Fruit fly (Drosophila melanogaster) whole organism, prepupa: ENCODE measurements around the gene CG15820.

Experiments
- Blimp-1 ChIP-seq: fragments of 200-800 bp; sonication (Bioruptor generic); optimal IDR thresholded peaks from 3 replicates; lab custom pipeline; 2017; ENCODE audit warnings: missing biosample characterization, missing genetic modification characterization, mild to moderate bottlenecking, moderate library complexity, missing genetic modification reagents
- CG10669 ChIP-seq: fragments of 200-800 bp; sonication (Bioruptor generic); optimal IDR thresholded peaks from 3 replicates; lab custom pipeline; 2018; ENCODE audit warnings: missing biosample characterization, mild to moderate bottlenecking, missing genetic modification characterization, moderate library complexity
- CG11294 ChIP-seq: fragments of 200-800 bp; sonication (Bioruptor generic); IDR thresholded peaks from 2 replicates; pipeline ENCODE4 v1.3.6; 2022; ENCODE audit warnings: missing biosample characterization, missing genetic modification characterization
- CG11902 ChIP-seq: fragments of 200-800 bp; sonication (Bioruptor generic); optimal IDR thresholded peaks from 3 replicates; lab custom pipeline; 2016; ENCODE audit warnings: missing biosample characterization, missing genetic modification characterization
- CG15336 ChIP-seq: fragments of 200-800 bp; sonication (Bioruptor generic); IDR thresholded peaks from 2 replicates; pipeline ENCODE4 v1.3.6; 2022; ENCODE audit warnings: missing biosample characterization, missing genetic modification characterization
- CG1621 ChIP-seq: fragments of 200-800 bp; sonication (Bioruptor generic); optimal IDR thresholded peaks from 3 replicates; lab custom pipeline; 2018; ENCODE audit warnings: missing biosample characterization, mild to moderate bottlenecking, missing genetic modification characterization
- CG16779 ChIP-seq: fragments of 200-800 bp; sonication (Bioruptor generic); optimal IDR thresholded peaks from 3 replicates; lab custom pipeline; 2017; ENCODE audit warnings: missing biosample characterization, mild to moderate bottlenecking, missing genetic modification characterization
- CG3032 ChIP-seq: fragments of 200-800 bp; optimal IDR thresholded peaks from 2 replicates; lab custom pipeline; 2019; ENCODE audit warnings: missing biosample characterization, mild to moderate bottlenecking, missing genetic modification characterization, moderate library complexity
- CG31627 ChIP-seq: fragments of 200-800 bp; sonication (Bioruptor generic); optimal IDR thresholded peaks from 3 replicates; lab custom pipeline; 2016; ENCODE audit warnings: missing biosample characterization, missing genetic modification characterization
- CG32006 ChIP-seq: fragments of 200-800 bp; sonication (Bioruptor generic); optimal IDR thresholded peaks from 3 replicates; lab custom pipeline; 2017; ENCODE audit warnings: missing biosample characterization, mild to moderate bottlenecking, missing genetic modification characterization
- CG34406 ChIP-seq: fragments of 200-800 bp; sonication (Bioruptor generic); optimal IDR thresholded peaks from 3 replicates; lab custom pipeline; 2016; ENCODE audit warnings: missing biosample characterization, missing genetic modification characterization
- CG3919 ChIP-seq: fragments of 200-800 bp; sonication (Bioruptor generic); optimal IDR thresholded peaks from 3 replicates; lab custom pipeline; 2016; ENCODE audit warnings: missing biosample characterization, missing genetic modification characterization
- CG4318 ChIP-seq: fragments of 200-800 bp; sonication (Bioruptor generic); optimal IDR thresholded peaks from 3 replicates; lab custom pipeline; 2017; ENCODE audit warnings: missing biosample characterization, mild to moderate bottlenecking, missing genetic modification characterization
- CG6163 ChIP-seq: fragments of 200-800 bp; sonication (Bioruptor generic); IDR thresholded peaks from 3 replicates; pipeline ENCODE4 v1.3.6; 2022; ENCODE audit warnings: missing biosample characterization, missing genetic modification characterization
- CG6276 ChIP-seq: fragments of 200-800 bp; sonication (Bioruptor generic); optimal IDR thresholded peaks from 2 replicates; lab custom pipeline; 2017; ENCODE audit warnings: missing biosample characterization, mild to moderate bottlenecking, missing genetic modification characterization
- CG6808 ChIP-seq: fragments of 200-800 bp; sonication (Bioruptor generic); optimal IDR thresholded peaks from 3 replicates; lab custom pipeline; 2017; ENCODE audit warnings: missing biosample characterization, missing genetic modification characterization, mild to moderate bottlenecking, moderate library complexity, missing genetic modification reagents
- CG8119 ChIP-seq: fragments of 200-800 bp; sonication (Bioruptor generic); IDR thresholded peaks from 3 replicates; pipeline ENCODE4 v1.3.6; 2022; ENCODE audit warnings: missing biosample characterization, missing genetic modification characterization
- CG8319 ChIP-seq: fragments of 200-800 bp; sonication (Bioruptor generic); optimal IDR thresholded peaks from 3 replicates; lab custom pipeline; 2016; ENCODE audit warnings: missing biosample characterization, missing genetic modification characterization
- CG8632 ChIP-seq: fragments of 200-800 bp; sonication (Bioruptor generic); optimal IDR thresholded peaks from 3 replicates; lab custom pipeline; 2016; ENCODE audit warnings: missing biosample characterization, missing genetic modification characterization
- CG9139 ChIP-seq: fragments of 200-800 bp; sonication (Bioruptor generic); optimal IDR thresholded peaks from 3 replicates; lab custom pipeline; 2017; ENCODE audit warnings: missing biosample characterization, mild to moderate bottlenecking, missing genetic modification characterization
- Eip75B ChIP-seq: fragments of 200-800 bp; sonication (Bioruptor generic); optimal IDR thresholded peaks from 3 replicates; lab custom pipeline; 2016; ENCODE audit warnings: missing biosample characterization, missing genetic modification characterization
- Eip78C ChIP-seq: fragments of 200-800 bp; sonication (Bioruptor generic); peaks from one replicate; lab custom pipeline; 2016; ENCODE audit warnings: missing biosample characterization, missing genetic modification characterization
- Eip93F ChIP-seq: fragments of 200-800 bp; sonication (Bioruptor generic); optimal IDR thresholded peaks from 2 replicates; lab custom pipeline; 2016; ENCODE audit warnings: missing biosample characterization, mild to moderate bottlenecking, missing genetic modification characterization
- Ets21C ChIP-seq: fragments of 200-800 bp; sonication (Bioruptor generic); optimal IDR thresholded peaks from 3 replicates; lab custom pipeline; 2016; ENCODE audit warnings: missing biosample characterization, missing genetic modification characterization
- Gug ChIP-seq: fragments of 200-800 bp; sonication (Bioruptor generic); IDR thresholded peaks from 2 replicates; pipeline ENCODE4 v1.3.6; 2022; ENCODE audit warnings: missing biosample characterization, missing genetic modification characterization
- Hr38 ChIP-seq: sonication (Bioruptor generic); optimal IDR thresholded peaks from 2 replicates; lab custom pipeline; 2016; ENCODE audit warnings: missing biosample characterization, missing genetic modification characterization
- Lpt ChIP-seq: fragments of 200-800 bp; sonication (Bioruptor generic); optimal IDR thresholded peaks from 3 replicates; lab custom pipeline; 2016; ENCODE audit warnings: missing biosample characterization, missing genetic modification characterization
- OdsH ChIP-seq: fragments of 200-800 bp; sonication (Bioruptor generic); optimal IDR thresholded peaks from 3 replicates; lab custom pipeline; 2016; ENCODE audit warnings: missing biosample characterization, missing genetic modification characterization
- Sox102F ChIP-seq: fragments of 200-800 bp; sonication (Bioruptor generic); optimal IDR thresholded peaks from 2 replicates; lab custom pipeline; 2016; ENCODE audit warnings: missing biosample characterization, mild to moderate bottlenecking, missing genetic modification characterization
- Sox14 ChIP-seq: fragments of 200-800 bp; sonication (Bioruptor generic); optimal IDR thresholded peaks from 3 replicates; lab custom pipeline; 2016; ENCODE audit warnings: missing biosample characterization, missing genetic modification characterization
- Sox15 ChIP-seq: fragments of 200-800 bp; sonication (Bioruptor generic); optimal IDR thresholded peaks from 3 replicates; lab custom pipeline; 2016; ENCODE audit warnings: missing biosample characterization, missing genetic modification characterization
- acj6 ChIP-seq: fragments of 200-800 bp; sonication (Bioruptor generic); optimal IDR thresholded peaks from 3 replicates; lab custom pipeline; 2016; ENCODE audit warnings: missing biosample characterization, missing genetic modification characterization
- dsx ChIP-seq: fragments of 200-800 bp; optimal IDR thresholded peaks from 3 replicates; lab custom pipeline; 2019; ENCODE audit warnings: missing biosample characterization, mild to moderate bottlenecking, missing genetic modification characterization, moderate library complexity; ENCODE audit not compliant: poor library complexity, severe bottlenecking
- eg ChIP-seq: fragments of 200-800 bp; sonication (Bioruptor generic); IDR thresholded peaks from 3 replicates; pipeline ENCODE4 v1.3.6; 2022; ENCODE audit warnings: missing biosample characterization, missing genetic modification characterization
- esn ChIP-seq: fragments of 200-800 bp; sonication (Bioruptor generic); optimal IDR thresholded peaks from 2 replicates; lab custom pipeline; 2016; ENCODE audit warnings: missing biosample characterization, mild to moderate bottlenecking, missing genetic modification characterization, moderate library complexity
- fd59A ChIP-seq: fragments of 200-800 bp; sonication (Bioruptor generic); optimal IDR thresholded peaks from 2 replicates; lab custom pipeline; 2017; ENCODE audit warnings: missing biosample characterization, mild to moderate bottlenecking, missing genetic modification characterization, missing genetic modification reagents
- fkh ChIP-seq: fragments of 200-800 bp; sonication (Bioruptor generic); optimal IDR thresholded peaks from 3 replicates; lab custom pipeline; 2017; ENCODE audit warnings: missing biosample characterization, mild to moderate bottlenecking, missing genetic modification characterization, moderate library complexity
- lz ChIP-seq: fragments of 200-800 bp; sonication (Bioruptor generic); optimal IDR thresholded peaks from 3 replicates; lab custom pipeline; 2016; ENCODE audit warnings: missing biosample characterization, missing genetic modification characterization
- net ChIP-seq: fragments of 200-800 bp; sonication (Bioruptor generic); optimal IDR thresholded peaks from 3 replicates; lab custom pipeline; 2016; ENCODE audit warnings: missing biosample characterization, missing genetic modification characterization
- pdm3 ChIP-seq: fragments of 200-800 bp; sonication (Bioruptor generic); optimal IDR thresholded peaks from 3 replicates; lab custom pipeline; 2016; ENCODE audit warnings: missing biosample characterization, missing genetic modification characterization
- ss ChIP-seq, 2 experiments: fragments of 200-800 bp; sonication (Bioruptor generic); optimal IDR thresholded peaks; 2 replicates in 1 of 2; 3 replicates in 1 of 2; lab custom pipeline; 2017 to 2018; ENCODE audit warnings: mild to moderate bottlenecking in 2 of 2, missing biosample characterization in 2 of 2, missing genetic modification characterization in 2 of 2, moderate library complexity in 1 of 2

The CG15820 gene

dm6 chr3L:2151588-2152372 lies 22.4 kb downstream of the CG15820 start, which contains the start of gene zormin (continued):
- TF ChIP-seq CG32006 (GFP tag; lab: Kevin White, UChicago), result peak; percentile 64
- peak; percentile 66 for TF ChIP-seq CG3032
- TF ChIP-seq CG34406 (GFP tag; lab: Kevin White, UChicago), result peak; percentile 68
- TF ChIP-seq CG8319, result peak; percentile 59
- TF ChIP-seq fd59A (GFP tag; lab: Kevin White, UChicago), result peak; percentile 56
- TF ChIP-seq lz, result peak; percentile 77
- peak; percentile 42 for TF ChIP-seq Ets21C (GFP tag; lab: Kevin White, UChicago)
- TF ChIP-seq CG11902 (GFP tag; lab: Kevin White, UChicago), result peak; percentile 86
- peak; percentile 24 for TF ChIP-seq CG4318 (GFP tag; lab: Kevin White, UChicago)
- peak; percentile 75 for TF ChIP-seq OdsH (GFP tag; lab: Kevin White, UChicago)
- peak; percentile 63 for TF ChIP-seq net
- TF ChIP-seq CG10669, result peak; percentile 76
- TF ChIP-seq acj6 (GFP tag; lab: Kevin White, UChicago), result peak; percentile 81
- peak; percentile 87 for TF ChIP-seq CG3919 (GFP tag; lab: Kevin White, UChicago)

DNA sequence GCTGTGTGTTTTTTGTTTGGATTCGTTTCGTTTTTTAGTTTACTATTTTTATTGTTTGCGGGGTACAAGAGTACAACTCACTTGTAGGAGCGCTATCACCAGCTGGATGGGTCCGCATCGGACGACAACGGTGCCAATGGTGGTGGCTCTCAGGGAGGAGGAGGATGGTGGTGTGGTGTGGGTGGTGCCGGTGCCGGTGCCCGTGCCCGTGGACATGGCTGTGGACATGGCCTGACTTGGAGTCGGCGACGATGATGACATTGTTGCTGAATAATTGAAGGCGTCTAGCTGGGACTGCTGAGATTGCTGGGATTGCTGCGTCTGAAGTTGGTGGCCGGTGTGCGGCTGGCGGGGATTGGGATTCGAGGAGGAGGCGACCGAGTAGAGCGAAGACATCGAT lies 24.5 kb downstream of the CG15820 start:
- TF ChIP-seq dsx, result peak; percentile 68
- no peak for TF ChIP-seq OdsH (GFP tag; lab: Kevin White, UChicago)
- TF ChIP-seq CG6163 (GFP tag; lab: Robert Waterston, UW), result 0 out of 3 replicates have a peak, but pooled peaks have one; percentile 27
- TF ChIP-seq CG32006 (GFP tag; lab: Kevin White, UChicago), result peak; percentile 9
- no peak for TF ChIP-seq Hr38 (GFP tag; lab: Kevin White, UChicago)
- TF ChIP-seq eg, result peak; percentile 33; the same call in 1 of the 3 replicates
- TF ChIP-seq CG6276 (GFP tag; lab: Kevin White, UChicago), result peak; percentile 38
- TF ChIP-seq, all 60 proteins: peak for 5

DNA sequence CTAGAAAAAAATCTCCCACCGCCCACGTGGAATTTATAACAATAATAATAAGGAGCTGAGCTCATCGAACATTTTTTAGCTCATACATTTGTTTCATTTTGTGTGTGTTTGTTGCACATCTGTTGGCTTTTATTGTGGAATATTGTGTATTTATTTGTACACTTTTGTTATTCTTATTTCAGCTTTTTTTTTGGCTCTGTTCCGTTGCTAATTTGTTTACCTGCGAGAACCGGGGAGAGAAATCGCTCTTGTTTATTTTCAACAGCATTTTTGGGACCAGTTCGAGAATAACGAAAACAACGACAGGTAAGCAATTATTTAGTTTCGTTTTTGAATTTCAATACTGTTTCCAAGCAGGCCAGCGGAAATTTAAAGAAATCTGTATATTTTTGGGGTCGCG lies 26.4 kb downstream of the CG15820 start:
- TF ChIP-seq fkh (GFP tag; lab: Kevin White, UChicago) (peak; percentile 56), CG15336 (GFP tag; lab: Robert Waterston, UW) (no peak)

DNA sequence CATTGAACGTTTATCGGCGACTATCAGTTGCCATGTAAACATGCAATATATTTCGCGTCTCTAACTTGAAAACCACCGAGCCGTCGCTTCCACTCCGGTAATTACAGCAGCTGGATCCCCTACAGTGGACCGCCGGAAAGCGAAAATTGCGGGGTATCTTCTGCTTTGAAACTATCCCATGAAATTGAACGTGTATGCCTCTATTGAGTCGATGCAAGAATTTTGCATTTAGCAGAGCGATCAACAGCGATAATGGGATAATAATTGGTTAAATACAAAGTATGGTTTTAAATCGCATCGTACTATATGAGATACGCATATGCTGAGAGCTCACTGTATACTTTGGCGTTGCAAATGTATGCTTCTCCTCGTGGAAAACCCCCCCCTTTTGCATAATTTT lies 29.1 kb downstream of the CG15820 start:
- no peak for TF ChIP-seq Lpt (GFP tag; lab: Kevin White, UChicago)
- TF ChIP-seq CG15336 (GFP tag; lab: Robert Waterston, UW), result peak; percentile 67
- peak; percentile 26 for TF ChIP-seq pdm3 (GFP tag; lab: Kevin White, UChicago)
- no peak for TF ChIP-seq CG8632 (GFP tag; lab: Kevin White, UChicago)
- TF ChIP-seq CG10669, result no peak
- no peak for TF ChIP-seq Eip93F (GFP tag; lab: Kevin White, UChicago)
- peak; percentile 16 for TF ChIP-seq OdsH (GFP tag; lab: Kevin White, UChicago)
- TF ChIP-seq CG16779 (tag; lab: Kevin White, UChicago), result no peak
- TF ChIP-seq CG4318 (GFP tag; lab: Kevin White, UChicago), result peak; percentile 53
- TF ChIP-seq fd59A (GFP tag; lab: Kevin White, UChicago), result no peak
- TF ChIP-seq CG6276 (GFP tag; lab: Kevin White, UChicago), result peak; percentile 16
- no peak for TF ChIP-seq Ets21C (GFP tag; lab: Kevin White, UChicago)
- no peak for TF ChIP-seq fkh (GFP tag; lab: Kevin White, UChicago)
- no peak for TF ChIP-seq CG8319
- TF ChIP-seq Blimp-1 (GFP tag; lab: Kevin White, UChicago), result no peak
- TF ChIP-seq Sox102F, result no peak
- TF ChIP-seq Eip78C (GFP tag; lab: Kevin White, UChicago), result peak; percentile 13
- no peak for TF ChIP-seq Gug
- peak; percentile 52; the same call in 1 of the 3 replicates for TF ChIP-seq eg
- peak; percentile 7 for TF ChIP-seq net
- no peak for TF ChIP-seq CG1621 (tag; lab: Kevin White, UChicago)
- no peak for TF ChIP-seq CG11294 (GFP tag; lab: Robert Waterston, UW)
- no peak for TF ChIP-seq CG6808
- TF ChIP-seq Sox15 (GFP tag; lab: Kevin White, UChicago), result no peak
- no peak for TF ChIP-seq esn (GFP tag; lab: Kevin White, UChicago)
- TF ChIP-seq CG9139, result no peak
- TF ChIP-seq Sox14, result no peak
- TF ChIP-seq acj6 (GFP tag; lab: Kevin White, UChicago), result no peak
- no peak for TF ChIP-seq Eip75B (GFP tag; lab: Kevin White, UChicago)
- no peak for TF ChIP-seq CG11902 (GFP tag; lab: Kevin White, UChicago)
- TF ChIP-seq ss (GFP tag; optimal IDR thresholded peaks at IDR 0.05; lab: Kevin White, UChicago), result no peak
- TF ChIP-seq Hr38 (GFP tag; lab: Kevin White, UChicago), result no peak
- TF ChIP-seq lz, result no peak
- TF ChIP-seq CG31627 (GFP tag; lab: Kevin White, UChicago), result no peak
- peak; percentile 53; the same call in 1 of the 3 replicates for TF ChIP-seq CG8119 (GFP tag; lab: Robert Waterston, UW)
- TF ChIP-seq CG6163 (GFP tag; lab: Robert Waterston, UW), result no peak
